Worm (Caenorhabditis elegans): ENCODE data around the gene E02H4.6.

The E02H4.6 gene

ce11 chrX:14243345-14243961 is 8.5 kb downstream of the E02H4.6 start, which contains the start of gene K04C1.3:
K04C1.3 (minus strand) TSS chrX:14243395.
- TF ChIP-seq nhr-232 (tag; optimal IDR thresholded peaks at IDR 0.05) (no peak), ceh-31 (tag; optimal IDR thresholded peaks at IDR 0.05) (peak; percentile 60), tbx-7 (tag; optimal IDR thresholded peaks at IDR 0.05) (no peak), ceh-9 (tag; optimal IDR thresholded peaks at IDR 0.05) (no peak), ceh-34 (tag; optimal IDR thresholded peaks at IDR 0.05) (no peak), sdc-2 (tag; optimal IDR thresholded peaks at IDR 0.05) (no peak), ceh-14 (tag; optimal IDR thresholded peaks at IDR 0.05) (no peak)

DNA sequence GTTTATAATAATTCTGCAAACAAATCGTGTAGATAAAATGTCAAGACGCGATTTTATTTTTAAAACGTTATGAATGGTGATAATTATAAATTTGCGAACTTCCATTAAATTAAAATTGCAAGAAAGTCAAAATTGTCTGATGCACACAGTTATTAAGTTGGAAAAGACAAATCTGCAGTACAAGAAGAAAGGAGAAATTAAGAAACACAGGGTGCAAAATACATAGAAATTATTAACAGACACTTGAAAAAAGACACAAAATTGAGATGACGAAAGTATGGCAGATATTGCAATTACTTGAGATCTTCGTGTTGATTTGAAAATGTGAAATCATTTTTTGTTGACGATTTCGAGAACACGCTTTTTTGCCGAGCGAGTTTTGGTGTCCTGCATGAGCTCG is 10.4 kb downstream of the E02H4.6 start:
- TF ChIP-seq hlh-8 (tag; optimal IDR thresholded peaks at IDR 0.05) = no peak
- TF ChIP-seq ceh-19 (GFP tag; optimal IDR thresholded peaks at IDR 0.05) = no peak
- TF ChIP-seq rnt-1 (tag; optimal IDR thresholded peaks at IDR 0.05) = no peak
- no peak for TF ChIP-seq T23F11.4 (GFP tag; optimal IDR thresholded peaks at IDR 0.05)
- no peak for TF ChIP-seq ceh-14 (tag; optimal IDR thresholded peaks at IDR 0.05)
- TF ChIP-seq unc-86 (tag; optimal IDR thresholded peaks at IDR 0.05) = no peak
- no peak for TF ChIP-seq F13H6.1 (tag; optimal IDR thresholded peaks at IDR 0.05)
- no peak for TF ChIP-seq nfya-1 (tag; optimal IDR thresholded peaks at IDR 0.05)
- TF ChIP-seq lim-6 (tag; optimal IDR thresholded peaks at IDR 0.05) = no peak
- TF ChIP-seq dve-1 (tag; optimal IDR thresholded peaks at IDR 0.05) = no peak
- TF ChIP-seq nhr-11 (tag; optimal IDR thresholded peaks at IDR 0.05) = no peak
- TF ChIP-seq hlh-6 (tag; optimal IDR thresholded peaks at IDR 0.05) = no peak
- TF ChIP-seq syd-9 (tag; optimal IDR thresholded peaks at IDR 0.05) = no peak

DNA sequence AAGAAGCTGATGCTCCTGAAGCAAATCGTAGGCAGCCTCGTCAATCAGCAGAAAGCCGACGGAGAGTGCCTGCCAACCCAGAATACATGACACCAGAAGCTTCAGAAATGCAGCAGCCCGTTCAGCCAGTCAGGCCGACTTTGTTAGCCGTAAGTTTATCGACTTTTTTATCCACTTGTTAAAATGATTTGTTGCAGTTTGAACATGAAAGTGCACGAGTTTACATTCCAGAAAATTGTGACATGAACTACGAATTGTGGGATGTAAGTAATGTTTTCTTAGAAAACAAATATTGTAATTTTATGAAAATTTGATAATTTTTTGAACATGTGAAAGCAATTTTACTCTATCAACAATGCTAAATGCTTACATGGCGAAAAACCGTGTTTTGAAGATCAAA is 11.7 kb downstream of the E02H4.6 start:
- no peak for TF ChIP-seq unc-86 (tag; optimal IDR thresholded peaks at IDR 0.05)
- no peak for TF ChIP-seq ceh-48 (tag; optimal IDR thresholded peaks at IDR 0.05)
- TF ChIP-seq C08G9.2 (tag; optimal IDR thresholded peaks at IDR 0.05) = no peak
- no peak for TF ChIP-seq hlh-8 (tag; optimal IDR thresholded peaks at IDR 0.05)
- TF ChIP-seq hlh-6 (tag; optimal IDR thresholded peaks at IDR 0.05) = no peak
- TF ChIP-seq F13H6.1 (tag; optimal IDR thresholded peaks at IDR 0.05) = no peak
- no peak for TF ChIP-seq fkh-10 (GFP tag; optimal IDR thresholded peaks at IDR 0.05)
- TF ChIP-seq ahr-1 (tag; optimal IDR thresholded peaks at IDR 0.05) = no peak
- TF ChIP-seq pros-1 (tag; optimal IDR thresholded peaks at IDR 0.05) = no peak
- TF ChIP-seq npax-4 (tag; optimal IDR thresholded peaks at IDR 0.05) = no peak
- no peak for TF ChIP-seq pha-2 (tag; optimal IDR thresholded peaks at IDR 0.05)
- TF ChIP-seq ceh-19 (GFP tag; optimal IDR thresholded peaks at IDR 0.05) = no peak
- TF ChIP-seq K02D7.2 (tag; optimal IDR thresholded peaks at IDR 0.05) = no peak
- no peak for TF ChIP-seq zip-5 (tag; optimal IDR thresholded peaks at IDR 0.05)
- TF ChIP-seq sox-4 (tag; optimal IDR thresholded peaks at IDR 0.05) = no peak
- TF ChIP-seq ttx-3 (tag; optimal IDR thresholded peaks at IDR 0.05) = no peak
- TF ChIP-seq ref-2 (tag; optimal IDR thresholded peaks at IDR 0.05) = no peak
- no peak for TF ChIP-seq hlh-30 (tag; optimal IDR thresholded peaks at IDR 0.05; ENCODE audit: insufficient read depth)

DNA sequence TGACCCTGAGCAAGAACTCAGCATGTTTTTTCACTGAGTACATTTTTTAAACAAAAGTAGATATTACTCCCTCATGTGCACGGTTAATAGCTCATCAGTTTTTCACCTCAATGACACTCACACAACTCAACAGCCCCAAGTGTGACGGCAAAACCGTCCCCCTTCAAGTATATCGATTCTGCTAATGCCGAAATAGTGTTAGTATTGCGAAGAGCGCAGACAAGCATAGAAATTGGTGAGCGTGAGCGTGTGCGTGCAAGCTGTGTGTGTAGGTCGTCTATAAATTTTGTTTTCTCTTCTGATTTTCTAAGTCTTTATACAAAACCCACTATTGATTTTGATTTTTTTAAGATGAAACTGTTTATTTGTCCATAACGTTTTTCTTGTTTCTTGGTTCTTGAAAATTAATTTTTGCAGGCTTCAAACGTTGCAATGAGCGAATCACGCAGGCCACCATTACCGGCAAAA is 13.6 kb downstream of the E02H4.6 start, which contains the start of gene K04C1.2:
K04C1.2 (plus strand) TSS at position 418 of the 468 bp plus-strand sequence.
- TF ChIP-seq ceh-45 (GFP tag; IDR thresholded peaks at IDR 0.05) (no peak), pat-9 (tag; optimal IDR thresholded peaks at IDR 0.05) (no peak), ref-2 (tag; optimal IDR thresholded peaks at IDR 0.05) (peak; percentile 18), hlh-15 (tag; optimal IDR thresholded peaks at IDR 0.05) (no peak), T23F11.4 (GFP tag; optimal IDR thresholded peaks at IDR 0.05) (no peak), ceh-31 (tag; optimal IDR thresholded peaks at IDR 0.05) (peak; percentile 37), Y22D7AL.16 (tag; optimal IDR thresholded peaks at IDR 0.05) (no peak), nfya-1 (tag; optimal IDR thresholded peaks at IDR 0.05) (peak; percentile 21), ceh-48 (tag; optimal IDR thresholded peaks at IDR 0.05) (peak; percentile 73), ceh-30 (tag; optimal IDR thresholded peaks at IDR 0.05) (no peak), dve-1 (tag; optimal IDR thresholded peaks at IDR 0.05) (no peak), ceh-18 (tag; optimal IDR thresholded peaks at IDR 0.05) (no peak), K09A11.1 (tag; optimal IDR thresholded peaks at IDR 0.05; ENCODE audit: insufficient read depth) (no peak), ahr-1 (tag; optimal IDR thresholded peaks at IDR 0.05) (no peak), C38D4.7 (GFP tag; optimal IDR thresholded peaks at IDR 0.05) (no peak), sdc-2 (tag; optimal IDR thresholded peaks at IDR 0.05) (no peak), syd-9 (tag; optimal IDR thresholded peaks at IDR 0.05) (no peak), che-1 (tag; optimal IDR thresholded peaks at IDR 0.05) (no peak), npax-4 (tag; optimal IDR thresholded peaks at IDR 0.05) (no peak), unc-42 (tag; optimal IDR thresholded peaks at IDR 0.05) (no peak), tbx-7 (tag; optimal IDR thresholded peaks at IDR 0.05) (no peak)
